Fruit fly (Drosophila melanogaster) whole organism, prepupa: ENCODE measurements around the gene Nup93-2.

ENCODE experiments used
- Blimp-1 ChIP-seq: fragments of 200-800 bp; sonication (Bioruptor generic); optimal IDR thresholded peaks from 3 replicates; lab custom pipeline; 2017; ENCODE audit warnings: missing biosample characterization, missing genetic modification characterization, mild to moderate bottlenecking, moderate library complexity, missing genetic modification reagents
- CG10631 ChIP-seq: fragments of 200-800 bp; sonication (Bioruptor generic); optimal IDR thresholded peaks from 2 replicates; lab custom pipeline; 2016; ENCODE audit warnings: missing biosample characterization, missing genetic modification characterization
- CG10669 ChIP-seq: fragments of 200-800 bp; sonication (Bioruptor generic); optimal IDR thresholded peaks from 3 replicates; lab custom pipeline; 2018; ENCODE audit warnings: missing biosample characterization, mild to moderate bottlenecking, missing genetic modification characterization, moderate library complexity
- CG11762 ChIP-seq: fragments of 200-800 bp; sonication (Bioruptor generic); optimal IDR thresholded peaks from 3 replicates; lab custom pipeline; 2016; ENCODE audit warnings: missing biosample characterization, missing genetic modification characterization; ENCODE audit not compliant: insufficient read depth
- CG15336 ChIP-seq: fragments of 200-800 bp; sonication (Bioruptor generic); IDR thresholded peaks from 2 replicates; pipeline ENCODE4 v1.3.6; 2022; ENCODE audit warnings: missing biosample characterization, missing genetic modification characterization
- CG1621 ChIP-seq: fragments of 200-800 bp; sonication (Bioruptor generic); optimal IDR thresholded peaks from 3 replicates; lab custom pipeline; 2018; ENCODE audit warnings: missing biosample characterization, mild to moderate bottlenecking, missing genetic modification characterization
- CG16779 ChIP-seq: fragments of 200-800 bp; sonication (Bioruptor generic); optimal IDR thresholded peaks from 3 replicates; lab custom pipeline; 2017; ENCODE audit warnings: missing biosample characterization, mild to moderate bottlenecking, missing genetic modification characterization
- CG31627 ChIP-seq: fragments of 200-800 bp; sonication (Bioruptor generic); optimal IDR thresholded peaks from 3 replicates; lab custom pipeline; 2016; ENCODE audit warnings: missing biosample characterization, missing genetic modification characterization
- CG32006 ChIP-seq: fragments of 200-800 bp; sonication (Bioruptor generic); optimal IDR thresholded peaks from 3 replicates; lab custom pipeline; 2017; ENCODE audit warnings: missing biosample characterization, mild to moderate bottlenecking, missing genetic modification characterization
- CG34406 ChIP-seq: fragments of 200-800 bp; sonication (Bioruptor generic); optimal IDR thresholded peaks from 3 replicates; lab custom pipeline; 2016; ENCODE audit warnings: missing biosample characterization, missing genetic modification characterization
- CG4318 ChIP-seq: fragments of 200-800 bp; sonication (Bioruptor generic); optimal IDR thresholded peaks from 3 replicates; lab custom pipeline; 2017; ENCODE audit warnings: missing biosample characterization, mild to moderate bottlenecking, missing genetic modification characterization
- CG6276 ChIP-seq: fragments of 200-800 bp; sonication (Bioruptor generic); optimal IDR thresholded peaks from 2 replicates; lab custom pipeline; 2017; ENCODE audit warnings: missing biosample characterization, mild to moderate bottlenecking, missing genetic modification characterization
- CG6792 ChIP-seq: fragments of 200-800 bp; sonication (Bioruptor generic); optimal IDR thresholded peaks from 3 replicates; lab custom pipeline; 2016; ENCODE audit warnings: missing biosample characterization, missing genetic modification characterization
- CG6808 ChIP-seq: fragments of 200-800 bp; sonication (Bioruptor generic); optimal IDR thresholded peaks from 3 replicates; lab custom pipeline; 2017; ENCODE audit warnings: missing biosample characterization, missing genetic modification characterization, mild to moderate bottlenecking, moderate library complexity, missing genetic modification reagents
- CG6854 ChIP-seq: fragments of 200-800 bp; sonication (Bioruptor generic); optimal IDR thresholded peaks from 2 replicates; lab custom pipeline; 2017; ENCODE audit warnings: missing biosample characterization, mild to moderate bottlenecking, missing genetic modification characterization
- CG7368 ChIP-seq: fragments of 200-800 bp; sonication (Bioruptor generic); optimal IDR thresholded peaks from 3 replicates; lab custom pipeline; 2016; ENCODE audit warnings: missing biosample characterization, missing genetic modification characterization
- CG8119 ChIP-seq: fragments of 200-800 bp; sonication (Bioruptor generic); IDR thresholded peaks from 3 replicates; pipeline ENCODE4 v1.3.6; 2022; ENCODE audit warnings: missing biosample characterization, missing genetic modification characterization
- CG8319 ChIP-seq: fragments of 200-800 bp; sonication (Bioruptor generic); optimal IDR thresholded peaks from 3 replicates; lab custom pipeline; 2016; ENCODE audit warnings: missing biosample characterization, missing genetic modification characterization
- CG8632 ChIP-seq: fragments of 200-800 bp; sonication (Bioruptor generic); optimal IDR thresholded peaks from 3 replicates; lab custom pipeline; 2016; ENCODE audit warnings: missing biosample characterization, missing genetic modification characterization
- CG9139 ChIP-seq: fragments of 200-800 bp; sonication (Bioruptor generic); optimal IDR thresholded peaks from 3 replicates; lab custom pipeline; 2017; ENCODE audit warnings: missing biosample characterization, mild to moderate bottlenecking, missing genetic modification characterization
- Eip78C ChIP-seq: fragments of 200-800 bp; sonication (Bioruptor generic); peaks from one replicate; lab custom pipeline; 2016; ENCODE audit warnings: missing biosample characterization, missing genetic modification characterization
- Ets21C ChIP-seq: fragments of 200-800 bp; sonication (Bioruptor generic); optimal IDR thresholded peaks from 3 replicates; lab custom pipeline; 2016; ENCODE audit warnings: missing biosample characterization, missing genetic modification characterization
- Ets96B ChIP-seq: fragments of 200-800 bp; optimal IDR thresholded peaks from 2 replicates; lab custom pipeline; 2019; ENCODE audit warnings: missing biosample characterization, mild to moderate bottlenecking, missing genetic modification characterization, moderate library complexity
- Gug ChIP-seq: fragments of 200-800 bp; sonication (Bioruptor generic); IDR thresholded peaks from 2 replicates; pipeline ENCODE4 v1.3.6; 2022; ENCODE audit warnings: missing biosample characterization, missing genetic modification characterization
- Hr38 ChIP-seq: sonication (Bioruptor generic); optimal IDR thresholded peaks from 2 replicates; lab custom pipeline; 2016; ENCODE audit warnings: missing biosample characterization, missing genetic modification characterization
- Hr39 ChIP-seq: fragments of 200-800 bp; sonication (Bioruptor generic); optimal IDR thresholded peaks from 2 replicates; lab custom pipeline; 2016; ENCODE audit warnings: missing biosample characterization, missing genetic modification characterization
- Hr4 ChIP-seq: fragments of 200-800 bp; sonication (Bioruptor generic); optimal IDR thresholded peaks from 3 replicates; lab custom pipeline; 2016; ENCODE audit warnings: missing biosample characterization, missing genetic modification characterization
- Lpt ChIP-seq: fragments of 200-800 bp; sonication (Bioruptor generic); optimal IDR thresholded peaks from 3 replicates; lab custom pipeline; 2016; ENCODE audit warnings: missing biosample characterization, missing genetic modification characterization
- Met ChIP-seq: fragments of 200-800 bp; sonication (Bioruptor generic); optimal IDR thresholded peaks from 3 replicates; lab custom pipeline; 2016; ENCODE audit warnings: missing biosample characterization, missing genetic modification characterization
- OdsH ChIP-seq: fragments of 200-800 bp; sonication (Bioruptor generic); optimal IDR thresholded peaks from 3 replicates; lab custom pipeline; 2016; ENCODE audit warnings: missing biosample characterization, missing genetic modification characterization
- Smox ChIP-seq: fragments of 200-800 bp; sonication (Bioruptor generic); optimal IDR thresholded peaks from 3 replicates; lab custom pipeline; 2016; ENCODE audit warnings: missing biosample characterization, missing genetic modification characterization
- Sox102F ChIP-seq: fragments of 200-800 bp; sonication (Bioruptor generic); optimal IDR thresholded peaks from 2 replicates; lab custom pipeline; 2016; ENCODE audit warnings: missing biosample characterization, mild to moderate bottlenecking, missing genetic modification characterization
- Sox14 ChIP-seq: fragments of 200-800 bp; sonication (Bioruptor generic); optimal IDR thresholded peaks from 3 replicates; lab custom pipeline; 2016; ENCODE audit warnings: missing biosample characterization, missing genetic modification characterization
- Sox15 ChIP-seq: fragments of 200-800 bp; sonication (Bioruptor generic); optimal IDR thresholded peaks from 3 replicates; lab custom pipeline; 2016; ENCODE audit warnings: missing biosample characterization, missing genetic modification characterization
- achi ChIP-seq: fragments of 200-800 bp; sonication (Bioruptor generic); optimal IDR thresholded peaks from 3 replicates; lab custom pipeline; 2016; ENCODE audit warnings: missing biosample characterization, missing genetic modification characterization
- acj6 ChIP-seq: fragments of 200-800 bp; sonication (Bioruptor generic); optimal IDR thresholded peaks from 3 replicates; lab custom pipeline; 2016; ENCODE audit warnings: missing biosample characterization, missing genetic modification characterization
- cyc ChIP-seq: fragments of 200-800 bp; sonication (Bioruptor generic); optimal IDR thresholded peaks from 3 replicates; lab custom pipeline; 2016; ENCODE audit warnings: missing biosample characterization, missing genetic modification characterization
- dac ChIP-seq: fragments of 200-800 bp; sonication (Bioruptor generic); optimal IDR thresholded peaks from 2 replicates; lab custom pipeline; 2017; ENCODE audit warnings: missing biosample characterization, mild to moderate bottlenecking, missing genetic modification characterization
- dsx ChIP-seq: fragments of 200-800 bp; optimal IDR thresholded peaks from 3 replicates; lab custom pipeline; 2019; ENCODE audit warnings: missing biosample characterization, mild to moderate bottlenecking, missing genetic modification characterization, moderate library complexity; ENCODE audit not compliant: poor library complexity, severe bottlenecking
- eg ChIP-seq: fragments of 200-800 bp; sonication (Bioruptor generic); IDR thresholded peaks from 3 replicates; pipeline ENCODE4 v1.3.6; 2022; ENCODE audit warnings: missing biosample characterization, missing genetic modification characterization
- fd85E ChIP-seq: fragments of 200-800 bp; sonication (Bioruptor generic); optimal IDR thresholded peaks from 3 replicates; lab custom pipeline; 2016; ENCODE audit warnings: missing biosample characterization, missing genetic modification characterization
- lz ChIP-seq: fragments of 200-800 bp; sonication (Bioruptor generic); optimal IDR thresholded peaks from 3 replicates; lab custom pipeline; 2016; ENCODE audit warnings: missing biosample characterization, missing genetic modification characterization
- net ChIP-seq: fragments of 200-800 bp; sonication (Bioruptor generic); optimal IDR thresholded peaks from 3 replicates; lab custom pipeline; 2016; ENCODE audit warnings: missing biosample characterization, missing genetic modification characterization
- pdm3 ChIP-seq: fragments of 200-800 bp; sonication (Bioruptor generic); optimal IDR thresholded peaks from 3 replicates; lab custom pipeline; 2016; ENCODE audit warnings: missing biosample characterization, missing genetic modification characterization
- salr ChIP-seq, 2 experiments: fragments of 200-800 bp; sonication (Bioruptor generic); optimal IDR thresholded peaks; 3 replicates each; lab custom pipeline; 2016 to 2018; ENCODE audit warnings: missing biosample characterization in 2 of 2, missing genetic modification characterization in 2 of 2, mild to moderate bottlenecking in 1 of 2
- spab ChIP-seq: fragments of 200-800 bp; sonication (Bioruptor generic); optimal IDR thresholded peaks from 2 replicates; lab custom pipeline; 2017; ENCODE audit warnings: missing biosample characterization, mild to moderate bottlenecking, missing genetic modification characterization, missing genetic modification reagents
- svp ChIP-seq: fragments of 200-800 bp; sonication (Bioruptor generic); peaks from one replicate; lab custom pipeline; 2016; ENCODE audit warnings: missing biosample characterization, missing genetic modification characterization
- topi ChIP-seq: fragments of 200-800 bp; sonication (Bioruptor generic); optimal IDR thresholded peaks from 3 replicates; lab custom pipeline; 2016; ENCODE audit warnings: missing biosample characterization, missing genetic modification characterization

Gene Nup93-2

dm6 chr3R:14847844-14848243 lies 50.3 kb downstream of the Nup93-2 start (continued):
- TF ChIP-seq pdm3 (GFP tag; lab: Kevin White, UChicago) = peak; percentile 16
- peak; percentile 79 for TF ChIP-seq Eip78C (GFP tag; lab: Kevin White, UChicago)
- TF ChIP-seq CG4318 (GFP tag; lab: Kevin White, UChicago) = peak; percentile 5
- peak; percentile 64 for TF ChIP-seq Ets96B (tag; lab: Kevin White, UChicago)
- no peak for TF ChIP-seq Sox102F
- peak; percentile 19 for TF ChIP-seq Sox14 (GFP tag; lab: Kevin White, UChicago)
- no peak for TF ChIP-seq CG34406 (GFP tag; lab: Kevin White, UChicago)
- TF ChIP-seq CG7368 (GFP tag; lab: Kevin White, UChicago) = no peak
- peak; percentile 24 for TF ChIP-seq OdsH (GFP tag; lab: Kevin White, UChicago)

- TF ChIP-seq spab (GFP tag; lab: Kevin White, UChicago) (peak; percentile 40), lz (peak; percentile 37), Gug (GFP tag; lab: Robert Waterston, UW) (peak; percentile 71), CG11762 (GFP tag; lab: Kevin White, UChicago) (peak; percentile 68), CG6854 (GFP tag; lab: Kevin White, UChicago) (no peak), CG15336 (GFP tag; lab: Robert Waterston, UW) (peak; percentile 90), CG8319 (GFP tag; lab: Kevin White, UChicago) (peak; percentile 70), CG31627 (GFP tag; lab: Kevin White, UChicago) (peak; percentile 21), Sox15 (GFP tag; lab: Kevin White, UChicago) (peak; percentile 32), CG8632 (GFP tag; lab: Kevin White, UChicago) (peak; percentile 52), Ets96B (tag; lab: Kevin White, UChicago) (peak; percentile 58), dac (peak; percentile 86), OdsH (GFP tag; lab: Kevin White, UChicago) (peak; percentile 82), Hr38 (GFP tag; lab: Kevin White, UChicago) (peak; percentile 52), acj6 (GFP tag; lab: Kevin White, UChicago) (peak; percentile 78), Sox102F (no peak), Sox14 (GFP tag; lab: Kevin White, UChicago) (peak; percentile 72), net (GFP tag; lab: Kevin White, UChicago) (peak; percentile 66), CG8119 (peak; percentile 86), achi (GFP tag; lab: Kevin White, UChicago) (peak; percentile 78), fd85E (no peak), Blimp-1 (GFP tag; lab: Kevin White, UChicago) (peak; percentile 95), dsx (GFP tag; lab: Kevin White, UChicago) (peak; percentile 37), CG1621 (peak; percentile 18), CG6276 (GFP tag; lab: Kevin White, UChicago) (peak; percentile 78), Ets21C (no peak), CG9139 (GFP tag; lab: Kevin White, UChicago) (no peak), CG10669 (peak; percentile 57), Hr39 (GFP tag; lab: Kevin White, UChicago) (peak; percentile 41), CG4318 (GFP tag; lab: Kevin White, UChicago) (peak; percentile 88), CG10631 (GFP tag; lab: Kevin White, UChicago) (peak; percentile 77), CG16779 (tag; lab: Kevin White, UChicago) (peak; percentile 46), eg (peak; percentile 86), CG6808 (GFP tag; lab: Kevin White, UChicago) (peak; percentile 45), topi (GFP tag; lab: Kevin White, UChicago) (peak; percentile 2), CG34406 (GFP tag; lab: Kevin White, UChicago) (peak; percentile 67), svp (GFP tag; lab: Kevin White, UChicago) (peak; percentile 70), salr (GFP tag; optimal IDR thresholded peaks at IDR 0.05; lab: Kevin White, UChicago) (peak in 1 of 2 experiments; percentile 85), CG32006 (peak; percentile 93), Lpt (GFP tag; lab: Kevin White, UChicago) (peak; percentile 83), cyc (GFP tag; lab: Kevin White, UChicago) (peak; percentile 50), Hr4 (peak; percentile 92), CG7368 (GFP tag; lab: Kevin White, UChicago) (peak; percentile 63), CG6792 (peak; percentile 69), Smox (GFP tag; lab: Kevin White, UChicago) (no peak), Met (GFP tag; lab: Kevin White, UChicago) (peak; percentile 18)
These were observed 51.1 kb downstream of the Nup93-2 start for dm6 chr3R:14846924-14847599.
